Fruit fly (Drosophila melanogaster) whole organism, adult: Measurements from ENCODE around the gene Tssk.

Experiments used
- CG11617 ChIP-seq: fragments of 200-800 bp; sonication (Bioruptor generic); optimal IDR thresholded peaks from 2 replicates; lab custom pipeline; 2017; ENCODE audit warnings: mild to moderate bottlenecking, missing biosample characterization, missing genetic modification reagents, missing genetic modification characterization
- CG12768 ChIP-seq: fragments of 200-800 bp; sonication (Bioruptor generic); optimal IDR thresholded peaks from 2 replicates; lab custom pipeline; 2017; ENCODE audit warnings: missing biosample characterization, missing genetic modification characterization, mild to moderate bottlenecking, moderate library complexity, missing genetic modification reagents
- Clk ChIP-seq: fragments of 200-800 bp; sonication (Bioruptor generic); optimal IDR thresholded peaks from 2 replicates; lab custom pipeline; 2017; ENCODE audit warnings: missing biosample characterization, missing genetic modification characterization
- Crg-1 ChIP-seq: fragments of 200-800 bp; sonication (Bioruptor generic); optimal IDR thresholded peaks from 2 replicates; lab custom pipeline; 2016; ENCODE audit warnings: missing biosample characterization, missing genetic modification characterization
- bab1 ChIP-seq: fragments of 200-800 bp; sonication (Bioruptor generic); optimal IDR thresholded peaks from 3 replicates; lab custom pipeline; 2019; ENCODE audit warnings: missing biosample characterization, mild to moderate bottlenecking, missing genetic modification characterization, moderate library complexity
- pad ChIP-seq: fragments of 200-800 bp; sonication (Bioruptor generic); optimal IDR thresholded peaks from 3 replicates; lab custom pipeline; 2017; ENCODE audit warnings: missing biosample characterization, missing genetic modification characterization, mild to moderate bottlenecking, moderate library complexity, missing genetic modification reagents
- tj ChIP-seq: fragments of 200-800 bp; sonication (Bioruptor generic); optimal IDR thresholded peaks from 3 replicates; lab custom pipeline; 2017; ENCODE audit warnings: missing biosample characterization, mild to moderate bottlenecking, missing genetic modification characterization, moderate library complexity
- toe ChIP-seq: fragments of 200-800 bp; sonication (Bioruptor generic); optimal IDR thresholded peaks from 2 replicates; lab custom pipeline; 2016; ENCODE audit warnings: missing biosample characterization, missing genetic modification characterization

- TF ChIP-seq toe: no peak
- no peak for TF ChIP-seq CG12768 (GFP tag; lab: Kevin White, UChicago)
- TF ChIP-seq tj (GFP tag; lab: Kevin White, UChicago): no peak
- no peak for TF ChIP-seq Clk (GFP tag; lab: Kevin White, UChicago)
- no peak for TF ChIP-seq bab1 (GFP tag; lab: Kevin White, UChicago)
- no peak for TF ChIP-seq Crg-1 (GFP tag; lab: Kevin White, UChicago)
- no peak for TF ChIP-seq pad (GFP tag; lab: Kevin White, UChicago)
- TF ChIP-seq CG11617 (GFP tag; lab: Kevin White, UChicago): no peak
Observed at dm6 chr3R:18559569-18559968, 38.9 kb upstream of the Tssk start, which contains the start of gene CG7691.
